Fruit fly (Drosophila melanogaster) whole organism, embryonic: ENCODE data around the gene PIG-T.

Experiments
- ATbp ChIP-seq: fragments of 200-800 bp; sonication (Bioruptor generic); optimal IDR thresholded peaks from 2 replicates; lab custom pipeline; 2017; ENCODE audit warnings: missing biosample characterization, mild to moderate bottlenecking, missing genetic modification characterization, missing genetic modification reagents
- CG10267 ChIP-seq: fragments of 200-800 bp; sonication (Bioruptor generic); optimal IDR thresholded peaks from 2 replicates; lab custom pipeline; 2018; ENCODE audit warnings: missing biosample characterization, mild to moderate bottlenecking, missing genetic modification characterization, moderate library complexity
- CG10654 ChIP-seq: fragments of 200-800 bp; sonication (Bioruptor generic); optimal IDR thresholded peaks from 2 replicates; lab custom pipeline; 2016; ENCODE audit warnings: missing biosample characterization, missing genetic modification characterization
- CG12942 ChIP-seq: fragments of 200-800 bp; sonication (Bioruptor generic); optimal IDR thresholded peaks from 3 replicates; lab custom pipeline; 2016; ENCODE audit warnings: missing biosample characterization, missing genetic modification characterization
- CG13894 ChIP-seq: fragments of 200-800 bp; sonication (Bioruptor generic); optimal IDR thresholded peaks from 3 replicates; lab custom pipeline; 2018; ENCODE audit warnings: missing biosample characterization, mild to moderate bottlenecking, missing genetic modification characterization, moderate library complexity
- CG14710 ChIP-seq: fragments of 200-800 bp; sonication (Bioruptor generic); optimal IDR thresholded peaks from 3 replicates; lab custom pipeline; 2019; ENCODE audit warnings: missing biosample characterization, mild to moderate bottlenecking, missing genetic modification characterization, moderate library complexity
- CG15696 ChIP-seq: fragments of 200-800 bp; sonication (Bioruptor generic); optimal IDR thresholded peaks from 2 replicates; lab custom pipeline; 2019; ENCODE audit warnings: missing biosample characterization, mild to moderate bottlenecking, missing genetic modification characterization, moderate library complexity
- CG1603 ChIP-seq: fragments of 200-800 bp; sonication (Bioruptor generic); optimal IDR thresholded peaks from 2 replicates; lab custom pipeline; 2019; ENCODE audit warnings: missing biosample characterization, mild to moderate bottlenecking, missing genetic modification characterization, moderate library complexity
- CG17328 ChIP-seq: fragments of 200-800 bp; sonication (Bioruptor generic); IDR thresholded peaks from 2 replicates; pipeline ENCODE4 v1.3.6; 2022; ENCODE audit warnings: missing biosample characterization, missing genetic modification characterization
- CG17829 ChIP-seq: fragments of 200-800 bp; optimal IDR thresholded peaks from 2 replicates; lab custom pipeline; 2019; ENCODE audit warnings: missing biosample characterization, mild to moderate bottlenecking, missing genetic modification characterization, moderate library complexity
- CG2120 ChIP-seq: fragments of 200-800 bp; sonication (Bioruptor generic); optimal IDR thresholded peaks from 3 replicates; lab custom pipeline; 2016; ENCODE audit warnings: missing biosample characterization, missing genetic modification characterization
- CG2199 ChIP-seq: fragments of 200-800 bp; sonication (Bioruptor generic); IDR thresholded peaks from 3 replicates; pipeline ENCODE4 v1.3.6; 2022; ENCODE audit warnings: missing biosample characterization, missing genetic modification characterization
- CG30020 ChIP-seq: fragments of 200-800 bp; optimal IDR thresholded peaks from 2 replicates; lab custom pipeline; 2019; ENCODE audit warnings: missing biosample characterization, mild to moderate bottlenecking, missing genetic modification characterization, moderate library complexity
- CG30403 ChIP-seq: fragments of 200-800 bp; sonication (Bioruptor generic); optimal IDR thresholded peaks from 3 replicates; lab custom pipeline; 2016; ENCODE audit warnings: missing biosample characterization, missing genetic modification characterization
- CG33557 ChIP-seq: fragments of 200-800 bp; sonication (Bioruptor generic); optimal IDR thresholded peaks from 2 replicates; lab custom pipeline; 2019; ENCODE audit warnings: missing biosample characterization, mild to moderate bottlenecking, missing genetic modification characterization, moderate library complexity
- CG4404 ChIP-seq: fragments of 200-800 bp; sonication (Bioruptor generic); IDR thresholded peaks from 2 replicates; pipeline ENCODE4 v1.3.6; 2022; ENCODE audit warnings: missing biosample characterization, missing genetic modification characterization
- CG4820 ChIP-seq: fragments of 200-800 bp; sonication (Bioruptor generic); optimal IDR thresholded peaks from 3 replicates; lab custom pipeline; 2016; ENCODE audit warnings: missing biosample characterization, missing genetic modification characterization
- CG6689 ChIP-seq: fragments of 200-800 bp; sonication (Bioruptor generic); IDR thresholded peaks from 2 replicates; pipeline ENCODE4 v1.3.6; 2022; ENCODE audit warnings: missing biosample characterization, missing genetic modification characterization
- CG7372 ChIP-seq: fragments of 200-800 bp; sonication (Bioruptor generic); IDR thresholded peaks from 2 replicates; pipeline ENCODE4 v1.3.6; 2022; ENCODE audit warnings: missing biosample characterization, missing genetic modification characterization
- CG7556 ChIP-seq: fragments of 200-800 bp; sonication (Bioruptor generic); optimal IDR thresholded peaks from 2 replicates; lab custom pipeline; 2017; ENCODE audit warnings: missing biosample characterization, mild to moderate bottlenecking, missing genetic modification characterization
- CG8924 ChIP-seq: fragments of 200-800 bp; optimal IDR thresholded peaks from 3 replicates; lab custom pipeline; 2019; ENCODE audit warnings: missing biosample characterization, mild to moderate bottlenecking, missing genetic modification characterization, moderate library complexity
- CTCF ChIP-seq: fragments of 200-800 bp; sonication (Bioruptor generic); optimal IDR thresholded peaks from 2 replicates; lab custom pipeline; 2017; ENCODE audit warnings: missing biosample characterization, mild to moderate bottlenecking, missing genetic modification characterization, moderate library complexity
- Dfd ChIP-seq, 2 experiments: fragments of >200 bp; optimal IDR thresholded peaks; 2 replicates each; lab custom pipeline; 2017; ENCODE audit warnings: missing biosample characterization in 2 of 2, missing genetic modification characterization in 2 of 2
- Eip74EF ChIP-seq, 2 experiments: fragments of 200-800 bp in 1 of 2; fragments of >200 bp in 1 of 2; sonication (Bioruptor generic) in 1 of 2; optimal IDR thresholded peaks; 2 replicates each; lab custom pipeline; 2017 to 2019; ENCODE audit warnings: missing biosample characterization in 2 of 2, missing genetic modification characterization in 2 of 2, mild to moderate bottlenecking in 1 of 2, moderate library complexity in 1 of 2
- Elba2 ChIP-seq: fragments of 200-800 bp; sonication (Bioruptor generic); optimal IDR thresholded peaks from 3 replicates; lab custom pipeline; 2016; ENCODE audit warnings: missing biosample characterization, missing genetic modification characterization
- HHEX ChIP-seq: fragments of 200-800 bp; sonication (Bioruptor generic); optimal IDR thresholded peaks from 3 replicates; lab custom pipeline; 2017; ENCODE audit warnings: missing biosample characterization, mild to moderate bottlenecking, missing genetic modification characterization, missing genetic modification reagents
- Hr51 ChIP-seq, 2 experiments: fragments of 200-800 bp; sonication (Bioruptor generic); optimal IDR thresholded peaks; 2 replicates in 1 of 2; 3 replicates in 1 of 2; lab custom pipeline; 2016 to 2018; ENCODE audit warnings: missing biosample characterization in 2 of 2, missing genetic modification characterization in 2 of 2, mild to moderate bottlenecking in 1 of 2, moderate library complexity in 1 of 2
- MBD-R2 ChIP-seq: fragments of 200-800 bp; sonication (Bioruptor generic); IDR thresholded peaks from 2 replicates; pipeline ENCODE4 v1.3.6; 2022; ENCODE audit warnings: missing biosample characterization, missing genetic modification characterization
- Myb ChIP-seq: fragments of 200-800 bp; sonication (Bioruptor generic); optimal IDR thresholded peaks from 2 replicates; lab custom pipeline; 2016; ENCODE audit warnings: missing biosample characterization, missing genetic modification characterization
- NC2α ChIP-seq: fragments of 200-800 bp; sonication (Bioruptor generic); optimal IDR thresholded peaks from 2 replicates; lab custom pipeline; 2016; ENCODE audit warnings: missing biosample characterization, missing genetic modification characterization
- Sox100B ChIP-seq: fragments of 200-800 bp; sonication (Bioruptor generic); optimal IDR thresholded peaks from 3 replicates; lab custom pipeline; 2018; ENCODE audit warnings: missing biosample characterization, mild to moderate bottlenecking, missing genetic modification characterization
- Sox102F ChIP-seq: fragments of 200-800 bp; sonication (Bioruptor generic); optimal IDR thresholded peaks from 2 replicates; lab custom pipeline; 2018; ENCODE audit warnings: missing biosample characterization, mild to moderate bottlenecking, missing genetic modification characterization, moderate library complexity
- Trl ChIP-seq, 3 experiments: fragments of >200 bp in 2 of 3; fragments of 200-800 bp in 1 of 3; sonication (Bioruptor generic) in 1 of 3; optimal IDR thresholded peaks; 2 replicates in 1 of 3; 3 replicates in 2 of 3; lab custom pipeline; 2016 to 2017; ENCODE audit warnings: missing biosample characterization in 1 of 3, missing genetic modification characterization in 1 of 3
- Usf ChIP-seq: fragments of 200-800 bp; sonication (Bioruptor generic); optimal IDR thresholded peaks from 2 replicates; lab custom pipeline; 2017; ENCODE audit warnings: missing genotype, missing biosample characterization, missing genetic modification characterization
- Xbp1 ChIP-seq: fragments of 200-800 bp; sonication (Bioruptor generic); optimal IDR thresholded peaks from 3 replicates; lab custom pipeline; 2016; ENCODE audit warnings: missing biosample characterization, mild to moderate bottlenecking, missing genetic modification characterization
- chm ChIP-seq: fragments of 200-800 bp; sonication (Bioruptor generic); IDR thresholded peaks from 2 replicates; pipeline ENCODE4 v1.3.6; 2022; ENCODE audit warnings: missing biosample characterization, missing genetic modification characterization
- chn ChIP-seq: fragments of 200-800 bp; sonication (Bioruptor generic); optimal IDR thresholded peaks from 2 replicates; lab custom pipeline; 2016; ENCODE audit warnings: missing biosample characterization, missing genetic modification characterization
- gce ChIP-seq: fragments of 200-800 bp; sonication (Bioruptor generic); IDR thresholded peaks from 3 replicates; pipeline ENCODE4 v1.3.6; 2022; ENCODE audit warnings: missing biosample characterization, missing genetic modification characterization
- grau ChIP-seq: fragments of 200-800 bp; optimal IDR thresholded peaks from 3 replicates; lab custom pipeline; 2019; ENCODE audit warnings: missing biosample characterization, mild to moderate bottlenecking, missing genetic modification characterization, moderate library complexity
- insv ChIP-seq, 2 experiments: fragments of 200-800 bp; sonication (Bioruptor generic); optimal IDR thresholded peaks; 3 replicates each; lab custom pipeline; 2016 to 2018; ENCODE audit warnings: missing biosample characterization in 2 of 2, missing genetic modification characterization in 2 of 2
- lola ChIP-seq, 3 experiments: fragments of >200 bp in 2 of 3; fragments of 200-800 bp in 1 of 3; sonication (Bioruptor generic) in 1 of 3; optimal IDR thresholded peaks; 2 replicates each; lab custom pipeline; 2017 to 2019; ENCODE audit warnings: missing biosample characterization in 3 of 3, missing genetic modification characterization in 3 of 3, mild to moderate bottlenecking in 1 of 3, moderate library complexity in 1 of 3
- mam ChIP-seq: fragments of 200-800 bp; sonication (Bioruptor generic); optimal IDR thresholded peaks from 3 replicates; lab custom pipeline; 2016; ENCODE audit warnings: missing biosample characterization, missing genetic modification characterization
- otp ChIP-seq: fragments of 200-800 bp; sonication (Bioruptor generic); IDR thresholded peaks from 3 replicates; pipeline ENCODE4, ENCODE4 v1.3.6; 2022; ENCODE audit warnings: missing biosample characterization, missing genetic modification characterization
- sd ChIP-seq: fragments of 200-800 bp; sonication (Bioruptor generic); optimal IDR thresholded peaks from 3 replicates; lab custom pipeline; 2018; ENCODE audit warnings: missing biosample characterization, mild to moderate bottlenecking, missing genetic modification characterization, moderate library complexity
- sens ChIP-seq: fragments of 200-800 bp; sonication (Bioruptor generic); peaks from one replicate; lab custom pipeline; 2016; ENCODE audit warnings: missing biosample characterization, missing genetic modification characterization
- sens-2 ChIP-seq: fragments of 200-800 bp; sonication (Bioruptor generic); IDR thresholded peaks from 2 replicates; pipeline ENCODE4 v1.3.6; 2022; ENCODE audit warnings: missing biosample characterization, missing genetic modification characterization
- sima ChIP-seq: fragments of 200-800 bp; sonication (Bioruptor generic); optimal IDR thresholded peaks from 2 replicates; lab custom pipeline; 2016; ENCODE audit warnings: missing biosample characterization, missing genetic modification characterization
- sug ChIP-seq: fragments of 200-800 bp; optimal IDR thresholded peaks from 2 replicates; lab custom pipeline; 2019; ENCODE audit warnings: missing biosample characterization, mild to moderate bottlenecking, missing genetic modification characterization, moderate library complexity
- zen ChIP-seq: fragments of 200-800 bp; sonication (Bioruptor generic); optimal IDR thresholded peaks from 3 replicates; lab custom pipeline; 2018; ENCODE audit warnings: missing biosample characterization, mild to moderate bottlenecking, missing genetic modification characterization, moderate library complexity

PIG-T gene

dm6 chrX:8444883-8445572 lies 38.0 kb upstream of the PIG-T start (continued):
- TF ChIP-seq insv (GFP tag; optimal IDR thresholded peaks at IDR 0.05; lab: Kevin White, UChicago): no peak
- TF ChIP-seq sens-2 (GFP tag; lab: Robert Waterston, UW): no peak
- TF ChIP-seq CG17328 (GFP tag; lab: Robert Waterston, UW): peak; percentile 64
- TF ChIP-seq chm (GFP tag; lab: Robert Waterston, UW): 0 out of 2 replicates have a peak, but pooled peaks have one; percentile 51
- TF ChIP-seq lola (GFP tag; optimal IDR thresholded peaks at IDR 0.05; lab: Kevin White, UChicago): peak in 1 of 3 experiments; percentile 83
- peak; percentile 27 for TF ChIP-seq CG30020 (tag; lab: Kevin White, UChicago)
- TF ChIP-seq CG6689 (GFP tag; lab: Robert Waterston, UW): peak; percentile 62; the same call in 1 of the 2 replicates
- TF ChIP-seq NC2α (GFP tag; lab: Kevin White, UChicago): no peak
- no peak for TF ChIP-seq CG10654 (GFP tag; lab: Kevin White, UChicago)
- no peak for TF ChIP-seq Myb (GFP tag; lab: Kevin White, UChicago)
- no peak for TF ChIP-seq mam
- TF ChIP-seq CG2199 (GFP tag; lab: Robert Waterston, UW): 0 out of 3 replicates have a peak, but pooled peaks have one; percentile 30
- TF ChIP-seq sd (tag; lab: Kevin White, UChicago): peak; percentile 20
- TF ChIP-seq sima (GFP tag; lab: Kevin White, UChicago): no peak
- no peak for TF ChIP-seq otp (GFP tag; lab: Robert Waterston, UW)
- TF ChIP-seq grau (tag; lab: Kevin White, UChicago): peak; percentile 81
- peak; percentile 22; the same call in 1 of the 2 replicates for TF ChIP-seq MBD-R2 (GFP tag; lab: Robert Waterston, UW)
- peak; percentile 73 for TF ChIP-seq zen
- peak; percentile 88 for TF ChIP-seq CG17829 (tag; lab: Kevin White, UChicago)
- peak; percentile 72 for TF ChIP-seq Sox102F
- TF ChIP-seq Dfd (GFP tag; optimal IDR thresholded peaks at IDR 0.05; lab: Kevin White, UChicago): no peak
- TF ChIP-seq CG4820: peak; percentile 11
- peak; percentile 89 for TF ChIP-seq CG8924 (tag; lab: Kevin White, UChicago)
- TF ChIP-seq sug: peak; percentile 55
- TF ChIP-seq HHEX (GFP tag; lab: Kevin White, UChicago): peak; percentile 27
- TF ChIP-seq CG2120: peak; percentile 37
- TF ChIP-seq gce (GFP tag; lab: Robert Waterston, UW): 0 out of 3 replicates have a peak, but pooled peaks have one; percentile 19
- TF ChIP-seq Eip74EF (GFP tag; optimal IDR thresholded peaks at IDR 0.05; lab: Kevin White, UChicago): no peak
- TF ChIP-seq sens (GFP tag; lab: Kevin White, UChicago): peak; percentile 28
- no peak for TF ChIP-seq CG12942 (GFP tag; lab: Kevin White, UChicago)
- peak; percentile 64 for TF ChIP-seq Sox100B (GFP tag; lab: Kevin White, UChicago)
- peak; percentile 35 for TF ChIP-seq CG1603 (tag; lab: Kevin White, UChicago)
- peak; percentile 36 for TF ChIP-seq CG30403
- peak; percentile 66 for TF ChIP-seq CG7556
- no peak for TF ChIP-seq Trl (optimal IDR thresholded peaks at IDR 0.05; lab: Kevin White, UChicago)
- TF ChIP-seq Trl (GFP tag; optimal IDR thresholded peaks at IDR 0.05; lab: Kevin White, UChicago): no peak
- no peak for TF ChIP-seq CG13894
- peak in 1 of 2 experiments; percentile 75 for TF ChIP-seq Hr51 (GFP tag; optimal IDR thresholded peaks at IDR 0.05; lab: Kevin White, UChicago)
- peak; percentile 7 for TF ChIP-seq chn (GFP tag; lab: Kevin White, UChicago)
- TF ChIP-seq Xbp1 (GFP tag; lab: Kevin White, UChicago): peak; percentile 35
- 0 out of 2 replicates have a peak, but pooled peaks have one; percentile 8 for TF ChIP-seq CG7372 (GFP tag; lab: Robert Waterston, UW)
- peak; percentile 34 for TF ChIP-seq ATbp (GFP tag; lab: Kevin White, UChicago)
- TF ChIP-seq CG4404 (GFP tag; lab: Robert Waterston, UW): peak; percentile 62
- TF ChIP-seq Elba2: no peak
- no peak for TF ChIP-seq CTCF (GFP tag; lab: Kevin White, UChicago)
- TF ChIP-seq CG14710 (tag; lab: Kevin White, UChicago): peak; percentile 82
- TF ChIP-seq CG15696: peak; percentile 90
- peak; percentile 68 for TF ChIP-seq CG33557 (GFP tag; lab: Kevin White, UChicago)
- TF ChIP-seq Usf: peak; percentile 11
- TF ChIP-seq CG10267 (tag; lab: Kevin White, UChicago): peak; percentile 77
